Worm (Caenorhabditis elegans) whole organism, early embryonic: ENCODE results near the gene sre-56.

Source experiments
- B0310.2 ChIP-seq: sonication (generic microtip); optimal IDR thresholded peaks from 2 replicates; lab custom pipeline; 2016; ENCODE audit warnings: mild to moderate bottlenecking, missing genetic modification characterization, missing compliant biosample characterization
- F13C5.2 ChIP-seq: sonication (generic microtip); optimal IDR thresholded peaks from 2 replicates; lab custom pipeline; 2017; ENCODE audit warnings: mild to moderate bottlenecking, missing genetic modification characterization, inconsistent platforms, missing compliant biosample characterization
- aly-1 ChIP-seq: sonication (generic microtip); optimal IDR thresholded peaks from 2 replicates; lab custom pipeline; 2016; ENCODE audit warnings: missing genetic modification characterization, missing compliant biosample characterization
- ama-1 ChIP-seq: fragments of 150-350 bp; optimal IDR thresholded peaks from 2 replicates; lab custom pipeline; 2014
- ceh-13 ChIP-seq: fragments of 200-800 bp; sonication (Bioruptor generic); optimal IDR thresholded peaks from 2 replicates; lab custom pipeline; 2018; ENCODE audit warnings: mild to moderate bottlenecking, missing genetic modification characterization, missing compliant biosample characterization
- ceh-36 ChIP-seq: sonication (generic microtip); optimal IDR thresholded peaks from 2 replicates; lab custom pipeline; 2016; ENCODE audit warnings: missing genetic modification characterization, inconsistent platforms, missing compliant biosample characterization
- ets-7 ChIP-seq: sonication (generic microtip); optimal IDR thresholded peaks from 2 replicates; lab custom pipeline; 2016; ENCODE audit warnings: missing genotype, missing genetic modification characterization, missing compliant biosample characterization
- flt-1 ChIP-seq: fragments of 200-800 bp; sonication (Bioruptor generic); IDR thresholded peaks from 2 replicates; pipeline ENCODE4 v1.3.6; 2022; ENCODE audit warnings: missing genetic modification characterization, missing compliant biosample characterization
- hmbx-1 ChIP-seq: sonication (generic microtip); optimal IDR thresholded peaks from 2 replicates; lab custom pipeline; 2016; ENCODE audit warnings: mild to moderate bottlenecking, missing genetic modification characterization, missing compliant biosample characterization
- hmg-4 ChIP-seq: fragments of 200-800 bp; sonication (Bioruptor generic); optimal IDR thresholded peaks from 2 replicates; lab custom pipeline; 2018; ENCODE audit warnings: mild to moderate bottlenecking, missing genetic modification characterization, missing compliant biosample characterization
- hnd-1 ChIP-seq: sonication (generic microtip); optimal IDR thresholded peaks from 2 replicates; lab custom pipeline; 2016; ENCODE audit warnings: missing genetic modification characterization, missing compliant biosample characterization
- pes-1 ChIP-seq: fragments of 200-800 bp; sonication (Bioruptor generic); IDR thresholded peaks from 2 replicates; pipeline ENCODE4 v1.3.6; 2022; ENCODE audit warnings: missing genetic modification reagents, missing genetic modification characterization, missing compliant biosample characterization
- scrt-1 ChIP-seq: fragments of 200-800 bp; sonication (Bioruptor generic); IDR thresholded peaks from 2 replicates; pipeline ENCODE4 v1.3.6; 2022; ENCODE audit warnings: missing genetic modification characterization, missing compliant biosample characterization
- sea-1 ChIP-seq: fragments of 200-800 bp; sonication (Bioruptor generic); conservative IDR thresholded peaks from 2 replicates; pipeline ENCODE4 v1.3.6; 2022; ENCODE audit warnings: missing genetic modification characterization, missing compliant biosample characterization
- tbx-11 ChIP-seq: fragments of 200-800 bp; sonication (Bioruptor generic); IDR thresholded peaks from 2 replicates; pipeline ENCODE4 v1.3.6; 2022; ENCODE audit warnings: missing genetic modification characterization, missing compliant biosample characterization
- tbx-37 ChIP-seq: fragments of 200-800 bp; sonication (Bioruptor generic); conservative IDR thresholded peaks from 2 replicates; pipeline ENCODE4 v1.3.6; 2022; ENCODE audit warnings: missing genetic modification reagents, missing genetic modification characterization, missing compliant biosample characterization
- tra-4 ChIP-seq: sonication (generic microtip); optimal IDR thresholded peaks from 2 replicates; lab custom pipeline; 2017; ENCODE audit warnings: missing genetic modification characterization, missing compliant biosample characterization

sre-56 gene

DNA sequence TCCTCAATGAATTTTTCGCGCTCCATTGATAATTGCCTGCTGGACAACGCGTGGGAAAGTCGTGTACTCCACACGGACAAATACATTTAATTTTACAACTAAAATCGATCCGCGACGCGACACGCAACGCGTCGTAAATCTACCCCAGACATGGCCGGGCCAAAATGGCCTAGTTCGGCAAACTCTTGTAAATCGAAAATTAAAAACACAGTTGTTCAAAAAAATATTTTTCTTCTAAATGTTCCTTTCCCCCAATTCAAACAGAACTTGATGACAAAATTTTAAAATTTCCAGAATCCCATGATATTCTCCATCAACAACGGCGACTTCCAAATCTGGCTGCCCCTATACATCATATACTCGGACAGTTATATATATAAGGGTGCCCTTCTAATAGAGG, 4.7 kb downstream of the sre-56 start, which contains the start of gene sre-55:
sre-55 (plus strand) TSS at position 301 of the 400 bp plus-strand sequence.
- TF ChIP-seq hnd-1 (tag; lab: Kevin White, UChicago) = no peak
- TF ChIP-seq tra-4 (tag; lab: Kevin White, UChicago) = no peak
- no peak for TF ChIP-seq ets-7
- TF ChIP-seq ama-1 (lab: Kevin White, UChicago) = no peak
- no peak for TF ChIP-seq hmbx-1 (tag; lab: Kevin White, UChicago)
- no peak for TF ChIP-seq ceh-36 (tag; lab: Kevin White, UChicago)
- no peak for TF ChIP-seq aly-1 (tag; lab: Kevin White, UChicago)

DNA sequence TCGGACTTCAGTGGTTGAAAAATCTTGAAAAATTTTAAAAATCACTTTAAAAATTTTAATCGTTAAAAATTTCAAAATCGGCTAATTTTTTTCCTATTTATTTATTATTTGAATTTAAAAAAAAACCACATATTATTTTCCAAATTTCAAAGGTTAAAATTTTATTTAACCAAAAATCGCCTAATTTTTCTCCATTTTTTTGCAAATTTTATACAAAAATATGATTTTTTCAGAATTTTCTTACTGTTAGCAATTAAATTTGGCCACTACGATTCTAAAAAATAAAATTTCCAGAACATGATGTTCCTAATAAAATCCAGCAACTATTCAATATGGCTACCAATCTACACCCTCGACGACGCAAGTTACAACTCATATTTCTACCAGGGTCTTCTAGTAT, 8.4 kb downstream of the sre-56 start, which contains the start of gene sre-54:
sre-54 (plus strand) TSS at position 301 of the 400 bp plus-strand sequence.
- TF ChIP-seq ama-1 (lab: Kevin White, UChicago) = no peak
- no peak for TF ChIP-seq ceh-13 (GFP tag; lab: Kevin White, UChicago)
- no peak for TF ChIP-seq hnd-1 (tag; lab: Kevin White, UChicago)
- no peak for TF ChIP-seq hmg-4 (GFP tag; lab: Kevin White, UChicago)
- TF ChIP-seq ets-7 = no peak
- TF ChIP-seq flt-1 (GFP tag; lab: Robert Waterston, UW) = no peak
- no peak for TF ChIP-seq aly-1 (tag; lab: Kevin White, UChicago)
- no peak for TF ChIP-seq B0310.2
- TF ChIP-seq scrt-1 (GFP tag; lab: Robert Waterston, UW) = no peak
- TF ChIP-seq sea-1 (GFP tag; lab: Robert Waterston, UW) = no peak
- TF ChIP-seq tbx-11 = no peak

DNA sequence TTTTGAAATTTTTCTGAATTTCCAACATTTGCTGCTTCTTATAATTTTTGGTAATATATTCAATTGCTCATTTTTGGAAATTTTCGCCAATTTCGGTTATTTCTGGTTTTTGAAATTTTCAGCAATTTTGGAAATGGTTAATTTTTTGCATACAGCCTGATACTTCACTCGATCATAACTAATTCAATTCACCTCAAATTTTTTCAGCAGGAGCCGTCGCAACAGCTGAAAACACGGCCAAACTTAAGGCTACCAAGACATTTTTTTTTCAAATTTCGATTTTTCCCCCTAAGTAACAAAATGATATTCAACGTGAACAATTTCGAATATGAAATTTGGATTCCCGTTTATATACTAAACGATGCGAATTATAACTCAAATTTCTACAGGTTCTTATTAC, 11.2 kb downstream of the sre-56 start, which contains the start of gene sre-52:
sre-52 (plus strand) TSS at position 301 of the 400 bp plus-strand sequence.
- TF ChIP-seq sea-1 (GFP tag; lab: Robert Waterston, UW) = no peak

DNA sequence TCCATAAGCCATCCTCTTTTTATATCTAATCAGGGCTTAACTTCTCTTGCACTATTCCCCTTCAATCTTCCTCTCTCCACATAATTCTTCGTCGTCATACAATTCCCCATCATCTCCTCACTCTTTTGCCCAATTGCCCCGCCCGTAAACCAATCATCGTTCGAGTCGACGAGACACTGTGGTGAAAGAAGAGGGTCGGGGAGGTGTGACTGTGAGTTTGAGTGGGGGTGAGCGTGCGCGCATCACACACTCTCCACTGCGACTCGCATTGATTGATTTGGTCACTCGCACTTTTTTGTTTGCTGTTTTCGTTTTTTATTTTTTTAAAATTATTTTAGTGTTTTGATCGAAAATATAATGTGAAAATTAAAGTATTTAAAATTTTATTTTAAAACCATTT, 14.9 kb downstream of the sre-56 start:
- TF ChIP-seq sea-1 (GFP tag; lab: Robert Waterston, UW) (0 out of 2 replicates have a peak, but pooled peaks have one; percentile 34), ceh-13 (GFP tag; lab: Kevin White, UChicago) (no peak), scrt-1 (GFP tag; lab: Robert Waterston, UW) (no peak), tbx-37 (no peak), F13C5.2 (peak; percentile 7)

DNA sequence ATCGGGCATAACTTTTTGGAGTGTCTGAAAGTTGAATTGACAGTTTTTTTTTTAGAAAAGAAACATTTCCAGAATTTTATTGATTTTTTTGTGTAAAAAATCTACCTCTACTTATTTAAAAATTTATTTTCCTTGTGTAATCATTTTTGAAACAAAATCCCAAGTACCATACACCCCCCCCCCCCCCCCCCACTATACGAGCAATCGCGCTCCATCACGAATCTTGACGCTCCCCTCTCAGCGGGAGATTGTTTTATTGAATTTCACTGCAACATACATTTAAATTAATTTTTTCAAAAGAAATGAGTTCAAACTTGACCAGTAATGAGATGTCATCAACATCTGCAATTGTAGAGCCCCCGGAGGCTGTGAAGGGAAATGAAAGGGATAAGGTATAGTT, 15.4 kb downstream of the sre-56 start, which contains the start of gene sop-2:
sop-2 (plus strand) TSS at position 301 of the 400 bp plus-strand sequence.
- TF ChIP-seq tra-4 (tag; lab: Kevin White, UChicago) = no peak
- TF ChIP-seq F13C5.2 = no peak
- TF ChIP-seq aly-1 (tag; lab: Kevin White, UChicago) = no peak
- no peak for TF ChIP-seq hmg-4 (GFP tag; lab: Kevin White, UChicago)
- no peak for TF ChIP-seq ceh-36 (tag; lab: Kevin White, UChicago)
- TF ChIP-seq ama-1 (lab: Kevin White, UChicago) = no peak
- TF ChIP-seq ets-7 = no peak
- TF ChIP-seq sea-1 (GFP tag; lab: Robert Waterston, UW) = no peak
- TF ChIP-seq pes-1 (GFP tag; lab: Robert Waterston, UW) = no peak
- no peak for TF ChIP-seq scrt-1 (GFP tag; lab: Robert Waterston, UW)
- TF ChIP-seq flt-1 (GFP tag; lab: Robert Waterston, UW) = no peak
- no peak for TF ChIP-seq tbx-11
- TF ChIP-seq B0310.2 = no peak
- TF ChIP-seq hnd-1 (tag; lab: Kevin White, UChicago) = no peak
- TF ChIP-seq hmbx-1 (tag; lab: Kevin White, UChicago) = no peak
- no peak for TF ChIP-seq ceh-13 (GFP tag; lab: Kevin White, UChicago)

DNA sequence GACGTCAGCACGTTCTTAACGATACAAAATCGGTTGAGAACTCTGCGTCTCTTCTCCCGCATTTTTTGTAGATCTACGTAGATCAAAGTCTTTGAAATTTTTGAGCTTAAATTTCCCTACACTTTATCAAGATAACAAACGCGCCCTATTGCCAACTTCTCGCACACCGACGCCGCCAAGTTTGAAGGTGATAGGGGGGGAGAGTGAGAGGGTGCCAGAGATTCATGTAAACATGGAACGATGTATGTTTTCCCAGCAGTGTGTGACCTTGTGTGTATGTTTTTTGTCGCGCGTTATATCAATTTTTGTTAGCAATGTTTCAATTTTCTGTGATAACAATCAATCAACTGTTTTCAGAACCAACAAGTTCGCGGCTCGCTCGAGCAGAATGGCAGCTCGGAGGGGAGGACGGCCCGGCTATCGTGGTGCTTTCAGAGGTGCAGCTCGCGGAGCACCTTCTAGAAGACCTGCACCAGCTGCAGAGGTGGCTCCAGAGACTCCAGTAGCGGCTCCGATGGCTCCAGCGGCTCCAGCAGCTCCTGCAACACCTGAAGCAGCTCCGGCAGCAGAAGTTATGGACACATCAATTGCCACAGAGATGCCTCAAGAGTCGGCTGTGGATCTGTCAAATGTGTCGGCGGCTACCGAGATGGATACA, 17.4 kb downstream of the sre-56 start:
- no peak for TF ChIP-seq B0310.2
- TF ChIP-seq scrt-1 (GFP tag; lab: Robert Waterston, UW) = no peak
- no peak for TF ChIP-seq tbx-37
- no peak for TF ChIP-seq hmg-4 (GFP tag; lab: Kevin White, UChicago)
- TF ChIP-seq ets-7 = no peak
- no peak for TF ChIP-seq ceh-36 (tag; lab: Kevin White, UChicago)
- no peak for TF ChIP-seq sea-1 (GFP tag; lab: Robert Waterston, UW)
- TF ChIP-seq tbx-11 = no peak
- TF ChIP-seq F13C5.2 = no peak
- TF ChIP-seq hnd-1 (tag; lab: Kevin White, UChicago) = no peak
- TF ChIP-seq hmbx-1 (tag; lab: Kevin White, UChicago) = no peak
- TF ChIP-seq aly-1 (tag; lab: Kevin White, UChicago) = no peak
- no peak for TF ChIP-seq ama-1 (lab: Kevin White, UChicago)
- no peak for TF ChIP-seq ceh-13 (GFP tag; lab: Kevin White, UChicago)
- no peak for TF ChIP-seq flt-1 (GFP tag; lab: Robert Waterston, UW)
- no peak for TF ChIP-seq tra-4 (tag; lab: Kevin White, UChicago)
- TF ChIP-seq pes-1 (GFP tag; lab: Robert Waterston, UW) = no peak

DNA sequence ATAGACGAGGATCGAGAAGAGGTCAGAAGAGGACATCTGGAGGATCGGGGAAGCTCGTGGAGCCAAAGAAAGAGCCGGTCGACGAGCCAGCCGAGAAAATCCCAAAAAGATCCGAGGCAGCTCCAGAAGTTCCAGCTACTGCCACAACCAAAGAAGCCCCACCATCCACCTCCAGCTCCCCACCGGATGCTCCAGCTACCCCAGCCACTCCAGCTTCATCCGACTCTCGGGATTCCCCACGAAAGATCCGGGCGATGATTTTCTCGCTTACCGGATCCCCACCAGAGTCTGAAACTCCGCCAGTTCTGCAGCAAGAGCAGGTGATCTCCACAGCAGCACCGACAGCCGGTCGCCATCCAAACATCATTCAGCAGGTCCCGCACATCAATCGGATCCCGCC, 18.7 kb downstream of the sre-56 start:
- TF ChIP-seq sea-1 (GFP tag; lab: Robert Waterston, UW) (no peak), tbx-11 (no peak), flt-1 (GFP tag; lab: Robert Waterston, UW) (no peak), pes-1 (GFP tag; lab: Robert Waterston, UW) (no peak), aly-1 (tag; lab: Kevin White, UChicago) (no peak), ceh-36 (tag; lab: Kevin White, UChicago) (no peak), hmbx-1 (tag; lab: Kevin White, UChicago) (no peak), scrt-1 (GFP tag; lab: Robert Waterston, UW) (no peak), B0310.2 (no peak), ceh-13 (GFP tag; lab: Kevin White, UChicago) (no peak), hnd-1 (tag; lab: Kevin White, UChicago) (no peak), ama-1 (lab: Kevin White, UChicago) (no peak), F13C5.2 (no peak), tra-4 (tag; lab: Kevin White, UChicago) (no peak), hmg-4 (GFP tag; lab: Kevin White, UChicago) (no peak), ets-7 (no peak), tbx-37 (no peak)
